Fruit fly (Drosophila melanogaster): ENCODE results near the gene COX5A.

Gene COX5A

dm6 chr3R:11778012-11778865, 40.9 kb upstream of the COX5A start (continued):
- TF ChIP-seq CG4328 (GFP tag; optimal IDR thresholded peaks at IDR 0.05) (peak; percentile 57), hb (GFP tag; IDR thresholded peaks at IDR 0.05; ENCODE audit: partially characterized antibody) (no peak), CG4424 (GFP tag; optimal IDR thresholded peaks at IDR 0.05) (peak; percentile 75), pho (GFP tag; optimal IDR thresholded peaks at IDR 0.05) (peak; percentile 30), Sox100B (GFP tag; optimal IDR thresholded peaks at IDR 0.05) (peak; percentile 90), CG31441 (GFP tag; IDR thresholded peaks at IDR 0.05) (peak; percentile 83), CG8290 (GFP tag; optimal IDR thresholded peaks at IDR 0.05) (peak; percentile 49), CG8290 (tag; optimal IDR thresholded peaks at IDR 0.05) (peak; percentile 6 to 77), CG8765 (GFP tag; IDR thresholded peaks at IDR 0.05) (no peak), E2f1 (GFP tag; IDR thresholded peaks at IDR 0.05) (0 out of 2 replicates have a peak, but pooled peaks have one; percentile 27), CG14441 (GFP tag; IDR thresholded peaks at IDR 0.05) (no peak; the same call in 1 of the 2 replicates), ara (GFP tag; IDR thresholded peaks at IDR 0.05) (peak; percentile 43), CG1529 (GFP tag; optimal IDR thresholded peaks at IDR 0.05) (peak; percentile 55), gcm2 (GFP tag; optimal IDR thresholded peaks at IDR 0.05) (peak; percentile 49), salm (tag; optimal IDR thresholded peaks at IDR 0.05) (no peak), CG11247 (GFP tag; IDR thresholded peaks at IDR 0.05) (peak; percentile 43; the same call in 1 of the 2 replicates), BtbVII (GFP tag; optimal IDR thresholded peaks at IDR 0.05) (peak; percentile 61), CG6654 (GFP tag; optimal IDR thresholded peaks at IDR 0.05) (peak; percentile 37), fu2 (GFP tag; optimal IDR thresholded peaks at IDR 0.05) (no peak), org-1 (GFP tag; optimal IDR thresholded peaks at IDR 0.05) (peak; percentile 35), gt (GFP tag; IDR thresholded peaks at IDR 0.05) (no peak), CG12236 (GFP tag; optimal IDR thresholded peaks at IDR 0.05) (no peak), dmrt11E (tag; optimal IDR thresholded peaks at IDR 0.05) (peak; percentile 79), schlank (tag; optimal IDR thresholded peaks at IDR 0.05) (no peak), ssp (GFP tag; IDR thresholded peaks at IDR 0.05) (peak; percentile 39), CG3407 (GFP tag; optimal IDR thresholded peaks at IDR 0.05) (peak; percentile 47), CG7556 (GFP tag; optimal IDR thresholded peaks at IDR 0.05) (peak; percentile 92), CG14965 (GFP tag; optimal IDR thresholded peaks at IDR 0.05; ENCODE audit: borderline replicate concordance) (no peak), gce (GFP tag; IDR thresholded peaks at IDR 0.05) (peak; percentile 58; the same call in 1 of the 3 replicates), Dfd (GFP tag; optimal IDR thresholded peaks at IDR 0.05) (no peak), CG12391 (tag; optimal IDR thresholded peaks at IDR 0.05) (peak; percentile 83), bigmax (GFP tag; optimal IDR thresholded peaks at IDR 0.05) (peak; percentile 28), scrt (GFP tag; optimal IDR thresholded peaks at IDR 0.05) (peak; percentile 53), CG15696 (tag; optimal IDR thresholded peaks at IDR 0.05) (peak; percentile 71), chm (GFP tag; IDR thresholded peaks at IDR 0.05) (peak; percentile 64; the same call in 1 of the 2 replicates), Spps (tag; optimal IDR thresholded peaks at IDR 0.05) (no peak), lab (GFP tag; optimal IDR thresholded peaks at IDR 0.05) (peak; percentile 63), CG10462 (GFP tag; optimal IDR thresholded peaks at IDR 0.05) (peak; percentile 55), fd102C (GFP tag; optimal IDR thresholded peaks at IDR 0.05) (peak; percentile 39), CG10654 (GFP tag; optimal IDR thresholded peaks at IDR 0.05) (peak; percentile 43), fru (optimal IDR thresholded peaks at IDR 0.05) (no peak), yki (optimal IDR thresholded peaks at IDR 0.05) (peak; percentile 12), HLH3B (GFP tag; IDR thresholded peaks at IDR 0.05) (no peak), eyg (GFP tag; optimal IDR thresholded peaks at IDR 0.05) (peak; percentile 6), zfh1 (GFP tag; IDR thresholded peaks at IDR 0.05) (peak; percentile 26; the same call in 2 of the 3 replicates), btn (GFP tag; optimal IDR thresholded peaks at IDR 0.05) (peak; percentile 38), NfI (GFP tag; optimal IDR thresholded peaks at IDR 0.05) (peak; percentile 48), kni (GFP tag; optimal IDR thresholded peaks at IDR 0.05) (peak; percentile 97), tll (GFP tag; optimal IDR thresholded peaks at IDR 0.05) (peak in 1 of 2 experiments; percentile 69), CG30020 (tag; optimal IDR thresholded peaks at IDR 0.05) (peak; percentile 49)

Data from whole organism, embryonic.